Fruit fly (Drosophila melanogaster) whole organism, embryonic: ENCODE results near the gene CG11999.

ENCODE experiments used
- CG3838 ChIP-seq: fragments of 200-800 bp; sonication (Bioruptor generic); optimal IDR thresholded peaks from 3 replicates; lab custom pipeline; 2016; ENCODE audit warnings: missing biosample characterization, missing genetic modification characterization
- Pdp1 ChIP-seq, 2 experiments: fragments of 200-800 bp; sonication (Bioruptor generic); optimal IDR thresholded peaks; 3 replicates each; lab custom pipeline; 2016; ENCODE audit warnings: missing biosample characterization in 2 of 2, missing genetic modification characterization in 2 of 2, mild to moderate bottlenecking in 1 of 2, moderate library complexity in 1 of 2
- sna ChIP-seq: fragments of 200-800 bp; sonication (Bioruptor generic); IDR thresholded peaks from 2 replicates; pipeline ENCODE4 v1.3.6; 2022; ENCODE audit warnings: missing biosample characterization, missing genetic modification characterization; ENCODE audit not compliant: partially characterized antibody

DNA sequence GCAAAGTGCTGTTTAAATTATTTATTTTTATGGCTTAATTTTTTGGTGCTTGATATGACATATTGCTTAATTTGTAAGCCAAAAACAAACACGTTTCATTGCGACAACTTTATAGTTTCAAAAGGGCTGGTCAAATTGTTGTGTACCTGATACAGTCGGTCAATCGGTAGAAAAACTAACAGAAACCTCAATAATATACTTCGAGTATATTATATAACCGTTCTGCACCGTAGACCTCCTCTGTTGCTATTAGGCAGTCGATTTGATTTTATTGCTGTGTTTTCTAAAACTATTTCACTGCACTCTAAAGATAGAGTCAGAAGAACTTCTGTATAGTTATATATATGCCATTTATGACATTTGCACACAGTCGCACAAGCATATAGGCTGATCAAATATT, 44.3 kb downstream of the CG11999 start:
- TF ChIP-seq Pdp1 (GFP tag; optimal IDR thresholded peaks at IDR 0.05; lab: Kevin White, UChicago) (peak in 1 of 2 experiments; percentile 89), sna (no peak), CG3838 (GFP tag; lab: Kevin White, UChicago) (no peak)
